Worm (Caenorhabditis elegans): ENCODE results near the gene mxl-1.

The mxl-1 gene

DNA sequence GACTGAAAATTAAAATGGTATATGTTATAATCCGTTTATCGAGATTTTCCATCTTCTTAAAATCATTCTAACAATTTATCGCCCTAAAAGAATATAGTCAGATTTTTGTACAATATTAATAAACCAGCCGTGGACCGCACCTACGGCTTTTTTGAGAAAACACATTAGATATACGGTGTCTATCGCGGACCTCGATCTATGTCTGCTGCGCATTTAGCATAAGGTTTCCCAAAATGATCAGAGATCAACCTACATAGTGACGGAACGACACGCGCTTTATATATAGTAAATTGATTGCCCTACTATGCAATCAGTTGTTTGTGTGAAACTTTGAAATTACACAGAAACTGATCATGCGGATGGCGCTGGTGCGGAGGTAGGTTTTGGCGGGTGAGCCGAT lies 48.0 kb downstream of the mxl-1 start:
- no peak for TF ChIP-seq nhr-67 (tag; optimal IDR thresholded peaks at IDR 0.05)
- no peak for TF ChIP-seq nhr-25 (tag; optimal IDR thresholded peaks at IDR 0.05)
- TF ChIP-seq fkh-10 (GFP tag; optimal IDR thresholded peaks at IDR 0.05), result no peak
- TF ChIP-seq hmg-11 (tag; optimal IDR thresholded peaks at IDR 0.05), result no peak
- no peak for TF ChIP-seq ceh-9 (tag; optimal IDR thresholded peaks at IDR 0.05)
- no peak for TF ChIP-seq fos-1 (tag; optimal IDR thresholded peaks at IDR 0.05)

DNA sequence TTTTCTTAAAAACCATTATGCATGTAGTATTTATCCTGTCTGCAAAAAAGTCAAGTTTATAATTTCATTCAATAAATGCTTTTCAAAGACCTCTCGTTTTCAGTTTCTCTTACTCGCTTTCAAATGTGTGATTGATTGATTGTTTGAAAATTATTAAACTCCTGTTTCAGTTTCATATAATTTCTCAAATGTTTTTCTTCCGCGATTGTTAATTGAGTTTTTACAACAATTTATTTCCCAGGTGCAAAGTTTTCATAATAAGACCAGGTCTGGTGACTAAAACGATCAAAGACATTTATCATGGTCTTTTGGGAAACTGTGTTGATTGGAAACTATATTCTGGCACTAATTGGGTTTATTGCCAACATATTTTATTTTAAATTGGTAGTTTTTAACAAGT lies 49.8 kb downstream of the mxl-1 start, which contains the start of gene T03F7.6:
Gene T03F7.6 (plus strand): TSS at position 301 of the 400 bp plus-strand sequence.
- TF ChIP-seq fos-1 (tag; optimal IDR thresholded peaks at IDR 0.05), result no peak
- TF ChIP-seq mdl-1 (tag; optimal IDR thresholded peaks at IDR 0.05), result no peak
- no peak for TF ChIP-seq pha-4 (tag; optimal IDR thresholded peaks at IDR 0.05)
- TF ChIP-seq ceh-9 (tag; optimal IDR thresholded peaks at IDR 0.05), result no peak
- no peak for TF ChIP-seq ceh-28 (tag; optimal IDR thresholded peaks at IDR 0.05)
- TF ChIP-seq nhr-11 (tag; optimal IDR thresholded peaks at IDR 0.05), result no peak
- TF ChIP-seq nhr-12 (tag; optimal IDR thresholded peaks at IDR 0.05), result no peak
- TF ChIP-seq nhr-25 (tag; optimal IDR thresholded peaks at IDR 0.05), result no peak
- TF ChIP-seq lsy-12 (tag; optimal IDR thresholded peaks at IDR 0.05), result no peak
- no peak for TF ChIP-seq sea-2 (GFP tag; optimal IDR thresholded peaks at IDR 0.05)
- no peak for TF ChIP-seq nhr-76 (tag; optimal IDR thresholded peaks at IDR 0.05)
- no peak for TF ChIP-seq skn-1 (tag; optimal IDR thresholded peaks at IDR 0.05)
- TF ChIP-seq lin-15B (tag; optimal IDR thresholded peaks at IDR 0.05), result no peak
- no peak for TF ChIP-seq elt-1 (tag; optimal IDR thresholded peaks at IDR 0.05)
- TF ChIP-seq nhr-237 (tag; optimal IDR thresholded peaks at IDR 0.05), result no peak
- no peak for TF ChIP-seq eor-1 (tag; optimal IDR thresholded peaks at IDR 0.05)
- TF ChIP-seq unc-62 (GFP tag; optimal IDR thresholded peaks at IDR 0.05), result no peak
- no peak for TF ChIP-seq egl-27 (tag; optimal IDR thresholded peaks at IDR 0.05)
- TF ChIP-seq aly-2 (tag; optimal IDR thresholded peaks at IDR 0.05), result no peak

All from whole organism, L3 larva.